Fruit fly (Drosophila melanogaster): ENCODE measurements around the gene Mink.

dm6 chr3R:24924916-24925315, 2.6 kb downstream of the Mink start, which contains the start of gene Trf4-2:
- no peak for TF ChIP-seq CG12768 (GFP tag; optimal IDR thresholded peaks at IDR 0.05)
- TF ChIP-seq CG11617 (GFP tag; optimal IDR thresholded peaks at IDR 0.05): no peak
- no peak for TF ChIP-seq CG7101 (tag; optimal IDR thresholded peaks at IDR 0.05)
